Fruit fly (Drosophila melanogaster): Measurements from ENCODE around the gene vret.

Gene vret

DNA sequence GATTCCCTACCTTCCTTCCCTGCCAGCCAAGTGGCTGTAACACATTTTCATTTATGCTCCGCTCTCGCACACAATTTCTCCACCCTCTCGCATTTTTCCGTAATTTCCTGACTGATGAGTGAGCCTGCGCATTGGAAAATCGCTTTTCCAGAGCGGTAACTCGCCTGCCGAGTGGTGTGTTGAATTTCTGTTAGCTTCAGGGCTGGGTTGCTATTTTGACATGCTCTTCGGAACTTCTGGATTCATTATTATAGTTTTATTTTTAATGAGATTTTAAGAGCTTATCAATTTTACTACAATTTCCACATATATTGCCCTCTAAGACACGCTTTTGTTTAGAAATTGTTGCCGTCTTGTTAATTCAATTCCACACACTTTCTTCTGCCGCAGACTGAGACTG lies 7.5 kb upstream of the vret start (continued):
- TF ChIP-seq Side (GFP tag; optimal IDR thresholded peaks at IDR 0.05) (no peak), Rfx (GFP tag; IDR thresholded peaks at IDR 0.05) (no peak), nmo (GFP tag; optimal IDR thresholded peaks at IDR 0.05) (no peak), z (GFP tag; IDR thresholded peaks at IDR 0.05) (peak; percentile 37; the same call in 1 of the 3 replicates), psq (GFP tag; optimal IDR thresholded peaks at IDR 0.05) (no peak), CG32532 (GFP tag; IDR thresholded peaks at IDR 0.05) (no peak), Bteb2 (GFP tag; optimal IDR thresholded peaks at IDR 0.05) (no peak), sqz (GFP tag; optimal IDR thresholded peaks at IDR 0.05) (no peak), tio (GFP tag; optimal IDR thresholded peaks at IDR 0.05) (no peak), ci (GFP tag; IDR thresholded peaks at IDR 0.05) (0 out of 3 replicates have a peak, but pooled peaks have one; percentile 9), emc (GFP tag; optimal IDR thresholded peaks at IDR 0.05) (no peak), CG10321 (GFP tag; IDR thresholded peaks at IDR 0.05) (no peak), CG3995 (GFP tag; optimal IDR thresholded peaks at IDR 0.05) (no peak), Stat92E (GFP tag; optimal IDR thresholded peaks at IDR 0.05) (no peak), cg (GFP tag; optimal IDR thresholded peaks at IDR 0.05) (no peak), CG13624 (GFP tag; optimal IDR thresholded peaks at IDR 0.05) (no peak), Dip2 (GFP tag; IDR thresholded peaks at IDR 0.05) (no peak), sens (GFP tag) (peak; percentile 37), CG15269 (tag; optimal IDR thresholded peaks at IDR 0.05) (no peak), CG2129 (GFP tag; IDR thresholded peaks at IDR 0.05; ENCODE audit: partially characterized antibody) (no peak), en (GFP tag; optimal IDR thresholded peaks at IDR 0.05) (no peak), Hmr (GFP tag; optimal IDR thresholded peaks at IDR 0.05) (no peak), knrl (GFP tag; IDR thresholded peaks at IDR 0.05; ENCODE audit: partially characterized antibody) (no peak), CG15514 (GFP tag; optimal IDR thresholded peaks at IDR 0.05) (peak; percentile 96), CG1603 (tag; optimal IDR thresholded peaks at IDR 0.05) (no peak), Nf-YB (GFP tag; optimal IDR thresholded peaks at IDR 0.05) (no peak), CG10543 (GFP tag; optimal IDR thresholded peaks at IDR 0.05) (no peak), onecut (GFP tag; IDR thresholded peaks at IDR 0.05) (0 out of 2 replicates have a peak, but pooled peaks have one; percentile 28), CG30431 (GFP tag; optimal IDR thresholded peaks at IDR 0.05) (no peak)

DNA sequence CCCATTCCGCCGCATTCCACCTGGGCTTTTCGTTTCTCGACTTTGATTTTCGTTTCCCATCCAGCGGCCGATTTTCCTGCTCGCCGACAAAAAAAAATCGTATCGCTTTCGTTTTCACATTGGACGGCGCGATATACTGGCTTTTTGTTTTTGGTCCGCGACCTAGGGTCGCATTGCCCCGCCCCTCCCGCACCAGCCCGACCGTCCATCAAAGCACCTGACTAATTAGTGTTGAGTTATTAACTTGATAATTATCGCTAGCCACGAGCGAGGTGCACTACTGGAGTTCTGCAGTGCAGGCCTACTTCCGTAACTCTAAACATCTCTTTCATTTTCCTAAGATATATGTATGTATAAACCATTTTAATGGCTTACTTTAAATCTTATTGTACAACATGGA lies 6.3 kb upstream of the vret start:
- TF ChIP-seq Blimp-1 (GFP tag; optimal IDR thresholded peaks at IDR 0.05): peak; percentile 95
- TF ChIP-seq ftz-f1 (GFP tag; optimal IDR thresholded peaks at IDR 0.05): no peak
- TF ChIP-seq sqz (GFP tag; optimal IDR thresholded peaks at IDR 0.05): peak; percentile 29
- no peak for TF ChIP-seq CG6689 (GFP tag; IDR thresholded peaks at IDR 0.05)
- TF ChIP-seq CG15601 (tag; optimal IDR thresholded peaks at IDR 0.05): peak; percentile 2
- no peak for TF ChIP-seq stc (GFP tag; IDR thresholded peaks at IDR 0.05)
- TF ChIP-seq CG2199 (GFP tag; IDR thresholded peaks at IDR 0.05): 0 out of 3 replicates have a peak, but pooled peaks have one; percentile 22
- TF ChIP-seq Abd-B (GFP tag; optimal IDR thresholded peaks at IDR 0.05): no peak
- TF ChIP-seq Opbp (GFP tag; IDR thresholded peaks at IDR 0.05; ENCODE audit: partially characterized antibody): peak; percentile 20; the same call in 1 of the 3 replicates
- TF ChIP-seq Awh (GFP tag; IDR thresholded peaks at IDR 0.05): peak; percentile 65; the same call in 1 of the 2 replicates
- TF ChIP-seq sd (tag; optimal IDR thresholded peaks at IDR 0.05): peak; percentile 65
- TF ChIP-seq ind (GFP tag; optimal IDR thresholded peaks at IDR 0.05): no peak
- TF ChIP-seq Hr78 (GFP tag; optimal IDR thresholded peaks at IDR 0.05): peak in 1 of 2 experiments; percentile 80
- TF ChIP-seq CG34422 (GFP tag; IDR thresholded peaks at IDR 0.05): no peak
- TF ChIP-seq eyg (GFP tag; optimal IDR thresholded peaks at IDR 0.05): no peak
- peak; percentile 18 for TF ChIP-seq oc (tag; optimal IDR thresholded peaks at IDR 0.05)
- no peak for TF ChIP-seq CG30403 (GFP tag; optimal IDR thresholded peaks at IDR 0.05)
- TF ChIP-seq CG42726 (GFP tag; IDR thresholded peaks at IDR 0.05; ENCODE audit: partially characterized antibody): no peak
- peak; percentile 20 for TF ChIP-seq Med (GFP tag)
- peak; percentile 36 for TF ChIP-seq hkb (optimal IDR thresholded peaks at IDR 0.05)
- TF ChIP-seq hkb (GFP tag; IDR thresholded peaks at IDR 0.05): no peak
- TF ChIP-seq H15 (GFP tag; IDR thresholded peaks at IDR 0.05): 0 out of 3 replicates have a peak, but pooled peaks have one; percentile 8
- TF ChIP-seq CG6175 (GFP tag; IDR thresholded peaks at IDR 0.05): no peak
- TF ChIP-seq chm (GFP tag; IDR thresholded peaks at IDR 0.05): 0 out of 2 replicates have a peak, but pooled peaks have one; percentile 34

All from whole organism, embryonic.